Fruit fly (Drosophila melanogaster) S2 (cell line): ENCODE results near the gene Mink.

Source experiments
- CG8478 ChIP-seq: fragments of >200 bp; optimal IDR thresholded peaks from 2 replicates; lab custom pipeline; 2018
- CTCF ChIP-seq, 2 experiments: fragments of >200 bp; optimal IDR thresholded peaks; 2 replicates each; lab custom pipeline; 2018

- TF ChIP-seq CTCF (optimal IDR thresholded peaks at IDR 0.05; lab: Kevin White, UChicago) (no peak), CG8478 (no peak)
Measured at dm6 chr3R:24905959-24906634, 16.2 kb upstream of the Mink start, which contains the start of gene CG13643.
